Fruit fly (Drosophila melanogaster): ENCODE results near the gene nSyb.

Gene nSyb

DNA sequence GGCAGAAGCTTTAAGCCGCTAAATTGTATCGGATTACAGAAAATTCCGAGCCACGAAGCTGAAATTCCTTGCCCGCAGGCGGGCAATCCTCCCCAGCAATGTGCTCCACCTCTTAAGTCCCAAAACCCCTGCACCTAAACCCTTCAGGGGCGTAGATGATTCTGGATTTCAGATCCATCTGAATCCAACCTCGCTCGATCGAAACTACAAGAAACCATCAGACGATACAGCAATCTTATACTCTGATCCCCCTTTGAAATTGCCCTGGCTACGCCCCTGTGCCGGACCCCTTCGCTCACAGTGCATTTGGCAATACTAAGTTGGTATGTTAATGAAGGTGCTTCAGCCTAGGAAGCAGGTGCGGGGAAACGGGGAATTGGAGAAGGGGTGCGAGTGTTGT is 45.5 kb upstream of the nSyb start (continued):
- TF ChIP-seq CG3032 (tag; optimal IDR thresholded peaks at IDR 0.05) (peak; percentile 78), CG3919 (GFP tag; optimal IDR thresholded peaks at IDR 0.05) (peak; percentile 58), Sox102F (GFP tag; optimal IDR thresholded peaks at IDR 0.05) (peak; percentile 41), CG15336 (GFP tag; IDR thresholded peaks at IDR 0.05) (no peak), Hr39 (GFP tag; optimal IDR thresholded peaks at IDR 0.05) (peak; percentile 62), vri (GFP tag; optimal IDR thresholded peaks at IDR 0.05) (peak; percentile 40), pdm3 (GFP tag; optimal IDR thresholded peaks at IDR 0.05) (peak; percentile 47), fkh (GFP tag; optimal IDR thresholded peaks at IDR 0.05) (no peak), Met (GFP tag; optimal IDR thresholded peaks at IDR 0.05) (peak; percentile 69), OdsH (GFP tag; optimal IDR thresholded peaks at IDR 0.05) (peak; percentile 49), ss (GFP tag; optimal IDR thresholded peaks at IDR 0.05) (peak; percentile 44 to 66), svp (GFP tag) (peak; percentile 89)

DNA sequence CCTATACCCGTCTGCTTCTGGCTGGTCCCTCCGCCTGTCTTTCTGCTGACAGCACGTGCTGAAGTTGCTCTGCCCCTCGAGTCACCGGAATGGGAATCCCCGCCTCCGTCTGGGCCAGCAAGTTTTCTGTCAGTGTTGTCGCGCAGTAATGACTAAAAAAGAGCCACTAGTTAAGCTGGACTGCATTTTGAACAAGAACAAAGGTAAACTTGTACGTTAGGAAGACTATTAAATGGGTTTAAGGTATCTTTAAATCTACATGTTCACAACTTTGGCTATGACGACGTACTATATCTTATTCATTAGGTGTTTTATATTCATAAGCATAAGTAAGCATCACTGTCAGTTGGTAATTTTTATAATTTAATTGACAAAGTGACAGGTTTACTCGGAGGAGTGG is 41.8 kb upstream of the nSyb start:
- TF ChIP-seq vri (GFP tag; optimal IDR thresholded peaks at IDR 0.05) (no peak), fkh (GFP tag; optimal IDR thresholded peaks at IDR 0.05) (no peak), CG15336 (GFP tag; IDR thresholded peaks at IDR 0.05) (no peak), Hr39 (GFP tag; optimal IDR thresholded peaks at IDR 0.05) (no peak), Lpt (GFP tag; optimal IDR thresholded peaks at IDR 0.05) (no peak), CG32006 (GFP tag; optimal IDR thresholded peaks at IDR 0.05) (no peak), CG6808 (GFP tag; optimal IDR thresholded peaks at IDR 0.05) (peak; percentile 57), fd85E (GFP tag; optimal IDR thresholded peaks at IDR 0.05) (no peak), pdm3 (GFP tag; optimal IDR thresholded peaks at IDR 0.05) (peak; percentile 24), acj6 (GFP tag; optimal IDR thresholded peaks at IDR 0.05) (peak; percentile 3), Eip93F (GFP tag; optimal IDR thresholded peaks at IDR 0.05) (no peak), fd59A (GFP tag; optimal IDR thresholded peaks at IDR 0.05) (no peak), eg (GFP tag; IDR thresholded peaks at IDR 0.05) (no peak), CG8319 (GFP tag; optimal IDR thresholded peaks at IDR 0.05) (no peak), CG7368 (GFP tag; optimal IDR thresholded peaks at IDR 0.05) (no peak), Sox15 (GFP tag; optimal IDR thresholded peaks at IDR 0.05) (no peak), dsx (GFP tag; optimal IDR thresholded peaks at IDR 0.05; ENCODE audit: poor library complexity, severe bottlenecking) (peak; percentile 44), lz (GFP tag; optimal IDR thresholded peaks at IDR 0.05) (no peak), Sox14 (GFP tag; optimal IDR thresholded peaks at IDR 0.05) (peak; percentile 8), Eip75B (GFP tag; optimal IDR thresholded peaks at IDR 0.05) (no peak), CG11762 (GFP tag; optimal IDR thresholded peaks at IDR 0.05; ENCODE audit: insufficient read depth) (no peak), dac (GFP tag; optimal IDR thresholded peaks at IDR 0.05) (no peak), CG16779 (tag; optimal IDR thresholded peaks at IDR 0.05) (no peak), Ets21C (GFP tag; optimal IDR thresholded peaks at IDR 0.05) (no peak), CG4318 (GFP tag; optimal IDR thresholded peaks at IDR 0.05) (no peak), OdsH (GFP tag; optimal IDR thresholded peaks at IDR 0.05) (no peak), CG10669 (GFP tag; optimal IDR thresholded peaks at IDR 0.05) (peak; percentile 28), Met (GFP tag; optimal IDR thresholded peaks at IDR 0.05) (peak; percentile 26), achi (GFP tag; optimal IDR thresholded peaks at IDR 0.05) (peak; percentile 17), net (GFP tag; optimal IDR thresholded peaks at IDR 0.05) (no peak), Hr4 (GFP tag; optimal IDR thresholded peaks at IDR 0.05) (no peak), Eip78C (GFP tag) (peak; percentile 78), CG11902 (GFP tag; optimal IDR thresholded peaks at IDR 0.05) (peak; percentile 2), CG34406 (GFP tag; optimal IDR thresholded peaks at IDR 0.05) (no peak), Hr38 (GFP tag; optimal IDR thresholded peaks at IDR 0.05) (no peak), CG1621 (tag; optimal IDR thresholded peaks at IDR 0.05) (peak; percentile 12), cyc (GFP tag; optimal IDR thresholded peaks at IDR 0.05) (no peak), CG6276 (GFP tag; optimal IDR thresholded peaks at IDR 0.05) (no peak), salr (GFP tag; optimal IDR thresholded peaks at IDR 0.05) (no peak), Ets96B (tag; optimal IDR thresholded peaks at IDR 0.05) (peak; percentile 47), ss (GFP tag; optimal IDR thresholded peaks at IDR 0.05) (peak; percentile 23 to 56), CG10631 (GFP tag; optimal IDR thresholded peaks at IDR 0.05) (peak; percentile 6), svp (GFP tag) (peak; percentile 62), CG8632 (GFP tag; optimal IDR thresholded peaks at IDR 0.05) (no peak), CG6854 (GFP tag; optimal IDR thresholded peaks at IDR 0.05) (no peak), spab (GFP tag; optimal IDR thresholded peaks at IDR 0.05) (peak; percentile 15)

All from whole organism, prepupa.